Worm (Caenorhabditis elegans) whole organism, L3 larva: ENCODE results near the gene srsx-21.

Experiments used
- R02D3.7 ChIP-seq: fragments of 150-350 bp; optimal IDR thresholded peaks from 2 replicates; lab custom pipeline; 2014; ENCODE audit warnings: missing biosample characterization, missing genetic modification characterization
- ZK546.5 ChIP-seq: sonication (generic microtip); optimal IDR thresholded peaks from 2 replicates; lab custom pipeline; 2017; ENCODE audit warnings: missing biosample characterization, missing genetic modification characterization
- aly-2 ChIP-seq: fragments of 150-350 bp; optimal IDR thresholded peaks from 2 replicates; lab custom pipeline; 2014; ENCODE audit warnings: missing biosample characterization, missing genetic modification characterization
- ceh-16 ChIP-seq: sonication (generic microtip); optimal IDR thresholded peaks from 2 replicates; lab custom pipeline; 2017; ENCODE audit warnings: missing biosample characterization, missing genetic modification characterization
- ceh-28 ChIP-seq: fragments of 150-350 bp; optimal IDR thresholded peaks from 2 replicates; lab custom pipeline; 2014; ENCODE audit warnings: missing biosample characterization, missing genetic modification reagents, missing genetic modification characterization
- ceh-82 ChIP-seq: fragments of 150-350 bp; optimal IDR thresholded peaks from 2 replicates; lab custom pipeline; 2014; ENCODE audit warnings: missing biosample characterization, missing genetic modification characterization
- ceh-9 ChIP-seq: sonication (generic microtip); optimal IDR thresholded peaks from 2 replicates; lab custom pipeline; 2018; ENCODE audit warnings: missing biosample characterization, missing genetic modification characterization
- daf-12 ChIP-seq: fragments of 150-350 bp; optimal IDR thresholded peaks from 2 replicates; lab custom pipeline; 2014; ENCODE audit warnings: missing biosample characterization, missing genetic modification reagents, missing genetic modification characterization
- elt-1 ChIP-seq: fragments of 150-350 bp; optimal IDR thresholded peaks from 2 replicates; lab custom pipeline; 2014; ENCODE audit warnings: missing biosample characterization, missing genetic modification characterization
- elt-2 ChIP-seq: sonication (generic microtip); optimal IDR thresholded peaks from 2 replicates; lab custom pipeline; 2016; ENCODE audit warnings: missing genetic modification reagents, mild to moderate bottlenecking, missing genetic modification characterization, missing compliant biosample characterization
- elt-3 ChIP-seq, 3 experiments: fragments of 150-350 bp in 1 of 3; sonication (generic microtip) in 2 of 3; optimal IDR thresholded peaks; 2 replicates in 2 of 3; 4 replicates in 1 of 3; lab custom pipeline; 2014 to 2017; ENCODE audit warnings: missing biosample characterization in 3 of 3, missing genetic modification characterization in 3 of 3
- eor-1 ChIP-seq, 2 experiments: fragments of 150-350 bp; optimal IDR thresholded peaks; 2 replicates each; lab custom pipeline; 2014 to 2018; ENCODE audit warnings: missing biosample characterization in 2 of 2, missing genetic modification characterization in 2 of 2
- fkh-10 ChIP-seq: sonication (generic microtip); optimal IDR thresholded peaks from 2 replicates; lab custom pipeline; 2017; ENCODE audit warnings: missing biosample characterization, missing genetic modification reagents, missing genetic modification characterization
- fkh-2 ChIP-seq: fragments of 150-350 bp; optimal IDR thresholded peaks from 2 replicates; lab custom pipeline; 2014; ENCODE audit warnings: missing biosample characterization, missing genetic modification reagents, missing genetic modification characterization
- hmg-11 ChIP-seq: sonication (generic microtip); optimal IDR thresholded peaks from 2 replicates; lab custom pipeline; 2016; ENCODE audit warnings: missing genetic modification characterization, missing compliant biosample characterization
- jun-1 ChIP-seq: fragments of 150-350 bp; optimal IDR thresholded peaks from 2 replicates; lab custom pipeline; 2014; ENCODE audit warnings: missing biosample characterization, missing genetic modification reagents, missing genetic modification characterization
- lin-15B ChIP-seq: fragments of 150-350 bp; optimal IDR thresholded peaks from 2 replicates; lab custom pipeline; 2014; ENCODE audit warnings: missing biosample characterization, missing genetic modification characterization
- lsy-12 ChIP-seq: sonication (generic microtip); optimal IDR thresholded peaks from 2 replicates; lab custom pipeline; 2016; ENCODE audit warnings: mild to moderate bottlenecking, missing genetic modification characterization, missing compliant biosample characterization
- mdl-1 ChIP-seq: fragments of 150-350 bp; optimal IDR thresholded peaks from 2 replicates; lab custom pipeline; 2014; ENCODE audit warnings: missing biosample characterization, missing genetic modification characterization
- mml-1 ChIP-seq: fragments of 150-350 bp; sonication (generic microtip); optimal IDR thresholded peaks from 3 replicates; lab custom pipeline; 2014; ENCODE audit warnings: missing biosample characterization, missing genetic modification characterization
- nfya-1 ChIP-seq: sonication (generic microtip); optimal IDR thresholded peaks from 2 replicates; lab custom pipeline; 2017; ENCODE audit warnings: missing genetic modification characterization, mild to moderate bottlenecking, missing compliant biosample characterization, antibody characterized with exemption, moderate library complexity; ENCODE audit not compliant: insufficient read depth
- nhr-11 ChIP-seq: fragments of 150-350 bp; optimal IDR thresholded peaks from 2 replicates; lab custom pipeline; 2014; ENCODE audit warnings: missing biosample characterization, missing genetic modification characterization
- nhr-12 ChIP-seq: fragments of 150-350 bp; optimal IDR thresholded peaks from 2 replicates; lab custom pipeline; 2014; ENCODE audit warnings: missing biosample characterization, missing genetic modification characterization
- nhr-23 ChIP-seq: fragments of 150-350 bp; optimal IDR thresholded peaks from 2 replicates; lab custom pipeline; 2014; ENCODE audit warnings: missing biosample characterization, missing genetic modification reagents, missing genetic modification characterization
- nhr-28 ChIP-seq: fragments of 150-350 bp; optimal IDR thresholded peaks from 2 replicates; lab custom pipeline; 2014; ENCODE audit warnings: missing biosample characterization, missing genetic modification characterization
- nhr-43 ChIP-seq: sonication (generic microtip); optimal IDR thresholded peaks from 2 replicates; lab custom pipeline; 2016; ENCODE audit warnings: mild to moderate bottlenecking, missing genetic modification characterization, missing compliant biosample characterization; ENCODE audit not compliant: poor library complexity, severe bottlenecking
- nhr-67 ChIP-seq: fragments of 150-350 bp; optimal IDR thresholded peaks from 2 replicates; lab custom pipeline; 2014; ENCODE audit warnings: missing biosample characterization, missing genetic modification characterization
- nhr-76 ChIP-seq: fragments of 150-350 bp; sonication (generic microtip); optimal IDR thresholded peaks from 5 replicates; lab custom pipeline; 2014; ENCODE audit warnings: missing biosample characterization, missing genetic modification characterization
- pha-4 ChIP-seq: fragments of 150-350 bp; optimal IDR thresholded peaks from 2 replicates; lab custom pipeline; 2014; ENCODE audit warnings: missing biosample characterization, missing genetic modification reagents, missing genetic modification characterization
- pqm-1 ChIP-seq: fragments of 150-350 bp; optimal IDR thresholded peaks from 2 replicates; lab custom pipeline; 2017; ENCODE audit warnings: missing biosample characterization, missing genetic modification characterization, inconsistent platforms
- sea-2 ChIP-seq: fragments of 150-350 bp; sonication (generic microtip); optimal IDR thresholded peaks from 4 replicates; lab custom pipeline; 2014; ENCODE audit warnings: missing biosample characterization, missing genetic modification reagents, missing genetic modification characterization
- snpc-4 ChIP-seq: fragments of 150-350 bp; optimal IDR thresholded peaks from 2 replicates; lab custom pipeline; 2014; ENCODE audit warnings: missing biosample characterization, missing genetic modification characterization
- tbx-2 ChIP-seq: sonication (generic microtip); optimal IDR thresholded peaks from 2 replicates; lab custom pipeline; 2016; ENCODE audit warnings: mild to moderate bottlenecking, missing genetic modification characterization, missing compliant biosample characterization
- unc-39 ChIP-seq: sonication (generic microtip); optimal IDR thresholded peaks from 4 replicates; lab custom pipeline; 2017; ENCODE audit warnings: missing biosample characterization, missing genetic modification characterization
- zag-1 ChIP-seq: fragments of 150-350 bp; optimal IDR thresholded peaks from 2 replicates; lab custom pipeline; 2014; ENCODE audit warnings: missing biosample characterization, missing genetic modification characterization
- ztf-11 ChIP-seq: fragments of 150-350 bp; optimal IDR thresholded peaks from 2 replicates; lab custom pipeline; 2014; ENCODE audit warnings: missing biosample characterization, missing genetic modification characterization
- ztf-4 ChIP-seq: fragments of 150-350 bp; optimal IDR thresholded peaks from 2 replicates; lab custom pipeline; 2014; ENCODE audit warnings: missing biosample characterization, missing genetic modification characterization

srsx-21 gene

DNA sequence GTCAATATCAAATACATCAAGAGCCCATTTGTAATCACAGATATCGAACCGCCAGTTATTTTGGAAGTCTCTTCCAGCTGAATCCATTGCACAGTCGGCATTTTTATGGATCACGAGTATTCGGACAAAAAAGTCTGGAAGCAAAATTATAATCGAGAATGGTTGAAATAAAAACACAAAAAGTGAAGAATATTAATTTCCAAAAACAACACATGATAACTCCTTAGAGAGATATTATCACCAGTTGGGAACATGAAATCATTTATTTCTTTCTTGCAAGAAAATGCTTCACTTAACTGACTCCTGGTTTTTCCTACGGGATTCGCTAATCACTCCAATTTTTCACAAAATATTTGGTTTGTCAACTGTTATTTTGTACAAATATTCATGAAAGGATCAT is 13.6 kb upstream of the srsx-21 start, which contains the start of gene str-2:
Gene str-2, minus strand, starts transcription at position 101 of the 400 bp plus-strand sequence.
- no peak for TF ChIP-seq ztf-11 (tag; lab: Kevin White, UChicago)
- no peak for TF ChIP-seq fkh-10 (GFP tag; lab: Kevin White, UChicago)
- no peak for TF ChIP-seq jun-1 (tag; lab: Kevin White, UChicago)
- no peak for TF ChIP-seq nhr-28 (tag; lab: Kevin White, UChicago)
- TF ChIP-seq ceh-16 (tag; lab: Kevin White, UChicago), result no peak
- no peak for TF ChIP-seq ztf-4
- no peak for TF ChIP-seq sea-2 (GFP tag; lab: Kevin White, UChicago)
- TF ChIP-seq lsy-12 (tag; lab: Kevin White, UChicago), result no peak
- TF ChIP-seq mdl-1, result no peak
- no peak for TF ChIP-seq nfya-1 (tag; lab: Kevin White, UChicago)
- no peak for TF ChIP-seq elt-3 (tag; optimal IDR thresholded peaks at IDR 0.05; lab: Kevin White, UChicago)
- no peak for TF ChIP-seq pha-4
- TF ChIP-seq zag-1 (tag; lab: Kevin White, UChicago), result no peak
- TF ChIP-seq nhr-11 (tag; lab: Kevin White, UChicago), result no peak
- TF ChIP-seq ceh-82 (tag; lab: Kevin White, UChicago), result no peak
- TF ChIP-seq ceh-28 (tag; lab: Kevin White, UChicago), result no peak
- no peak for TF ChIP-seq hmg-11 (tag; lab: Kevin White, UChicago)
- TF ChIP-seq lin-15B (tag; lab: Kevin White, UChicago), result no peak

- TF ChIP-seq R02D3.7 (tag; lab: Kevin White, UChicago) (no peak), elt-1 (tag; lab: Kevin White, UChicago) (no peak), fkh-2 (no peak), snpc-4 (tag; lab: Kevin White, UChicago) (no peak), pha-4 (no peak), ZK546.5 (no peak), jun-1 (tag; lab: Kevin White, UChicago) (no peak), aly-2 (tag; lab: Kevin White, UChicago) (no peak), ceh-28 (tag; lab: Kevin White, UChicago) (no peak), nfya-1 (tag; lab: Kevin White, UChicago) (no peak), nhr-28 (tag; lab: Kevin White, UChicago) (no peak), daf-12 (tag; lab: Kevin White, UChicago) (no peak), mml-1 (tag; lab: Kevin White, UChicago) (no peak)
Observed at ce11 chrV:9833900-9834299, 3.9 kb upstream of the srsx-21 start, which contains the start of gene sru-40. Gene sru-40 (minus strand): TSS chrV:9834000.

DNA sequence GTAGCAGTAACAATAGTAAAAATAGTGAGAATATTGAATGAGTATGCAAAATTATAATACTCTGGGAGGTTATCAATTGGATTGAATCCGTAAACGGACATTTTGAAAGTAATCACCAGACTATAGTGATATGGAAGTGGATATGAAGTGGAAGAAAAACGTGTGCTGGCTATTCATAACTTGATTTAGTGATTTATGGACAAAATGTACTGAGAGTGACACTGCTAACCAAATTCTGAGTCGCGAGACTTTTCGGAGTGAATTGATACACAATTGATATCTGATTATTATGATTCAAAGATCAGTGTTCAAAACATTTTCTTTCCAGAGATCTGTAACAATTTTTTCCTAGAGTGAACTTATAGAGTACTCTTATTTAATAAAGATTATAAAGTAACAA is 1.8 kb upstream of the srsx-21 start, which contains the start of gene sru-38:
Gene sru-38, minus strand, starts transcription at position 101 of the 400 bp plus-strand sequence.
- TF ChIP-seq pha-4 (no peak), ztf-4 (no peak), tbx-2 (tag; lab: Kevin White, UChicago) (no peak), eor-1 (tag; optimal IDR thresholded peaks at IDR 0.05; lab: Kevin White, UChicago) (no peak), nhr-23 (tag; lab: Kevin White, UChicago) (no peak), unc-39 (no peak)

ce11 chrV:9841376-9841775 is 3.6 kb downstream of the srsx-21 start, which contains the start of gene sru-36:
Gene sru-36 (plus strand): TSS chrV:9841676.
- no peak for TF ChIP-seq nhr-43 (tag; lab: Kevin White, UChicago)
- TF ChIP-seq zag-1 (tag; lab: Kevin White, UChicago), result no peak
- TF ChIP-seq nhr-11 (tag; lab: Kevin White, UChicago), result no peak
- TF ChIP-seq nhr-67, result no peak
- no peak for TF ChIP-seq elt-2 (tag; lab: Kevin White, UChicago)
- no peak for TF ChIP-seq pqm-1 (tag; lab: Kevin White, UChicago)
- no peak for TF ChIP-seq nhr-12 (tag; lab: Kevin White, UChicago)
- no peak for TF ChIP-seq pha-4
- TF ChIP-seq nhr-76, result no peak
- TF ChIP-seq ceh-9 (tag; lab: Kevin White, UChicago), result no peak
- TF ChIP-seq daf-12 (tag; lab: Kevin White, UChicago), result no peak
- TF ChIP-seq ztf-4, result no peak
- TF ChIP-seq nhr-28 (tag; lab: Kevin White, UChicago), result no peak
- TF ChIP-seq lin-15B (tag; lab: Kevin White, UChicago), result no peak
- no peak for TF ChIP-seq lsy-12 (tag; lab: Kevin White, UChicago)
